Fruit fly (Drosophila melanogaster): Measurements from ENCODE around the gene CG13625.
A peak's percentile ranks its signal among the peaks of the same experiment; 100 is the strongest.

The CG13625 gene

dm6 chr3R:24565748-24566239 lies 19.2 kb downstream of the CG13625 start:
- peak; percentile 69 for TF ChIP-seq Crg-1 (GFP tag; optimal IDR thresholded peaks at IDR 0.05)
- TF ChIP-seq cnc (optimal IDR thresholded peaks at IDR 0.05), result no peak
- peak; percentile 60 for TF ChIP-seq pad (GFP tag; optimal IDR thresholded peaks at IDR 0.05)
- TF ChIP-seq CG11617 (GFP tag; optimal IDR thresholded peaks at IDR 0.05), result peak; percentile 42
- peak; percentile 77 for TF ChIP-seq CG14711 (tag; optimal IDR thresholded peaks at IDR 0.05)
- peak; percentile 74 for TF ChIP-seq CG7101 (tag; optimal IDR thresholded peaks at IDR 0.05)
- peak; percentile 76 for TF ChIP-seq bab1 (GFP tag; optimal IDR thresholded peaks at IDR 0.05)
- TF ChIP-seq CG12768 (GFP tag; optimal IDR thresholded peaks at IDR 0.05), result peak; percentile 74
- TF ChIP-seq cic (GFP tag; optimal IDR thresholded peaks at IDR 0.05), result peak; percentile 99
- peak; percentile 91 for TF ChIP-seq Mnt (GFP tag; optimal IDR thresholded peaks at IDR 0.05)
- peak; percentile 21 for TF ChIP-seq CG7045 (GFP tag; optimal IDR thresholded peaks at IDR 0.05)
- no peak for TF ChIP-seq toe (GFP tag; optimal IDR thresholded peaks at IDR 0.05)
- TF ChIP-seq CG33017 (tag; optimal IDR thresholded peaks at IDR 0.05), result peak; percentile 73
- TF ChIP-seq Hr96 (GFP tag; optimal IDR thresholded peaks at IDR 0.05), result peak; percentile 55
- TF ChIP-seq CG1620 (GFP tag; optimal IDR thresholded peaks at IDR 0.05), result peak; percentile 57
- TF ChIP-seq Clk (GFP tag; optimal IDR thresholded peaks at IDR 0.05), result peak; percentile 39
- peak; percentile 92 for TF ChIP-seq ovo (GFP tag; optimal IDR thresholded peaks at IDR 0.05)
- peak; percentile 100 for TF ChIP-seq kay (GFP tag; ENCODE audit: borderline replicate concordance)
- peak; percentile 49 for TF ChIP-seq tj (GFP tag; optimal IDR thresholded peaks at IDR 0.05)
- no peak for TF ChIP-seq CG5204 (GFP tag; optimal IDR thresholded peaks at IDR 0.05)

dm6 chr3R:24564799-24565344 lies 20.1 kb downstream of the CG13625 start:
- TF ChIP-seq tj (GFP tag; optimal IDR thresholded peaks at IDR 0.05) (peak; percentile 61), toe (GFP tag; optimal IDR thresholded peaks at IDR 0.05) (no peak), CG7045 (GFP tag; optimal IDR thresholded peaks at IDR 0.05) (peak; percentile 29), kay (GFP tag; ENCODE audit: borderline replicate concordance) (peak; percentile 84), Crg-1 (GFP tag; optimal IDR thresholded peaks at IDR 0.05) (no peak), CG33017 (tag; optimal IDR thresholded peaks at IDR 0.05) (peak; percentile 14)

- TF ChIP-seq kay (GFP tag; ENCODE audit: borderline replicate concordance) (peak; percentile 56), cic (GFP tag; optimal IDR thresholded peaks at IDR 0.05) (no peak)
These were observed 20.7 kb downstream of the CG13625 start for dm6 chr3R:24564191-24564798.

dm6 chr3R:24563039-24563825 lies 21.7 kb downstream of the CG13625 start:
- TF ChIP-seq Mnt (GFP tag; optimal IDR thresholded peaks at IDR 0.05), result no peak
- no peak for TF ChIP-seq CG5204 (GFP tag; optimal IDR thresholded peaks at IDR 0.05)
- TF ChIP-seq kay (GFP tag; ENCODE audit: borderline replicate concordance), result peak; percentile 82
- TF ChIP-seq CG12768 (GFP tag; optimal IDR thresholded peaks at IDR 0.05), result no peak
- TF ChIP-seq Clk (GFP tag; optimal IDR thresholded peaks at IDR 0.05), result no peak
- peak; percentile 25 for TF ChIP-seq cic (GFP tag; optimal IDR thresholded peaks at IDR 0.05)

dm6 chr3R:24562323-24563025 lies 22.5 kb downstream of the CG13625 start:
- TF ChIP-seq tj (GFP tag; optimal IDR thresholded peaks at IDR 0.05), result no peak

dm6 chr3R:24557020-24557465 lies 27.9 kb downstream of the CG13625 start:
- peak; percentile 33 for TF ChIP-seq CG11617 (GFP tag; optimal IDR thresholded peaks at IDR 0.05)
- TF ChIP-seq Crg-1 (GFP tag; optimal IDR thresholded peaks at IDR 0.05), result peak; percentile 80
- no peak for TF ChIP-seq Hr96 (GFP tag; optimal IDR thresholded peaks at IDR 0.05)
- peak; percentile 47 for TF ChIP-seq CG7101 (tag; optimal IDR thresholded peaks at IDR 0.05)
- TF ChIP-seq bab1 (GFP tag; optimal IDR thresholded peaks at IDR 0.05), result peak; percentile 37
- TF ChIP-seq CG1620 (GFP tag; optimal IDR thresholded peaks at IDR 0.05), result peak; percentile 74
- TF ChIP-seq CG14711 (tag; optimal IDR thresholded peaks at IDR 0.05), result no peak
- peak; percentile 17 for TF ChIP-seq Mnt (GFP tag; optimal IDR thresholded peaks at IDR 0.05)
- TF ChIP-seq Clk (GFP tag; optimal IDR thresholded peaks at IDR 0.05), result no peak
- TF ChIP-seq cic (GFP tag; optimal IDR thresholded peaks at IDR 0.05), result peak; percentile 70
- TF ChIP-seq pad (GFP tag; optimal IDR thresholded peaks at IDR 0.05), result peak; percentile 59
- no peak for TF ChIP-seq kay (GFP tag; ENCODE audit: borderline replicate concordance)
- no peak for TF ChIP-seq CG33017 (tag; optimal IDR thresholded peaks at IDR 0.05)
- no peak for TF ChIP-seq toe (GFP tag; optimal IDR thresholded peaks at IDR 0.05)
- TF ChIP-seq CG12768 (GFP tag; optimal IDR thresholded peaks at IDR 0.05), result peak; percentile 34
- TF ChIP-seq CG5204 (GFP tag; optimal IDR thresholded peaks at IDR 0.05), result no peak
- peak; percentile 18 for TF ChIP-seq tj (GFP tag; optimal IDR thresholded peaks at IDR 0.05)
- TF ChIP-seq cnc (optimal IDR thresholded peaks at IDR 0.05), result peak; percentile 55 to 78
- peak; percentile 23 for TF ChIP-seq ovo (GFP tag; optimal IDR thresholded peaks at IDR 0.05)
- peak; percentile 4 for TF ChIP-seq CG7045 (GFP tag; optimal IDR thresholded peaks at IDR 0.05)
